Worm (Caenorhabditis elegans): ENCODE results near the gene bckd-1A.

bckd-1A gene

ce11 chrIII:12931786-12932427 is 40.4 kb downstream of the bckd-1A start, which contains the start of gene rbm-7:
rbm-7 (minus strand) TSS chrIII:12931867.
- TF ChIP-seq unc-62 (GFP tag; optimal IDR thresholded peaks at IDR 0.05), result no peak

DNA sequence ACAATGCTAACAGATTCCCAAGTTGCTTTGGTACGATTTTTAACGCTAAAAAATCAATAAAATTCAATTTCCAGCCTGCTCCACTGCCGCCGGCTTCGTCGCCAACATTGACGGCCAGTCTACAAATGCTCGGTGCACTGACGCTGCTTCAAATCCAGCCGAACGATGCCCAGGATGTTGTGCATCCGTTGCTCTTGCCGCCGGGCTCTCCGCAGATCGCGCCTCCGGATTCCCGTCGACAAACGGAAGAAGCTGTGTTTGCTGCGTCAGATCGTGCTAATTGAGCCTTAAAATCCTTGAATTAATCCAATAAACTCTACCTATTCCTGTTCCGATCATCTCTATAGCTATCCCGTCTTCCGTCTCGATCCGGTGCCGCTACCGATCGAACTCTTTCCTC is 41.2 kb downstream of the bckd-1A start:
- TF ChIP-seq unc-62 (GFP tag; optimal IDR thresholded peaks at IDR 0.05), result no peak

- TF ChIP-seq unc-62 (GFP tag; optimal IDR thresholded peaks at IDR 0.05), result no peak
Measured at ce11 chrIII:12929573-12929972, 42.7 kb downstream of the bckd-1A start, which contains the start of gene Y37D8A.19. Y37D8A.19 (plus strand) TSS chrIII:12929873.

DNA sequence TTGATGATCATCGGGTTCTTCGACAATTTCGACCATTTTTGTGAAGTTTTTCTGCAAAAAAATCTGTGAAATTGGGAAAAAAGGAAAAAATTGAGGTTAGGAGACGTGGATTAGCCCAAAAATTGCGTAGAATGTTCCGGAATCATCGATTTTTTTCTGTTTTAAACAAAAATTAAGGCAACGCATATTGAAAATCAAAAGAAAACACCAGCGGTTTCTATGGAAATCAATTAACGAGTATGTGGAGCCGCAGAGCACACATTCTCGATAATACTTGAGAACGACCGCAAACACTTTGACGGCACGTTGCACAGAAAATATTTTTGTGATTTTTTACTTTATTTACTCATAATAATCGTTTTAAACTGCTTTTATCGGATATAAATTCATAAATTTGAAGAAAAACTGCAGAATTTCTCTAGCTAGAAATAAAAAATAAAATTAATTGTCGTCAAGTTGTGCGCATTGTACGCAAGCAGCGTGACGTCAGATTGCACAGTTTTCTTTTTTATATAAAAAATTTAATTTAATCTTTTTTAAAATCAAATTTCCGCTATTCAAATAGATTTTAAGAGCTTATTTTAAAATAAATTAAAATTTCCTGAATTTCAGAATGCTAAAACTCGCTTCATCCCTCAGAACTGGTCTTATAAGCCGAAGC is 46.2 kb downstream of the bckd-1A start, which contains the start of the genes npp-25 and mrps-10:
npp-25 (minus strand) TSS at position 51 of the 661 bp plus-strand sequence.
mrps-10 (plus strand) TSS at position 611 of the 661 bp plus-strand sequence.
- TF ChIP-seq unc-62 (GFP tag; optimal IDR thresholded peaks at IDR 0.05), result no peak

DNA sequence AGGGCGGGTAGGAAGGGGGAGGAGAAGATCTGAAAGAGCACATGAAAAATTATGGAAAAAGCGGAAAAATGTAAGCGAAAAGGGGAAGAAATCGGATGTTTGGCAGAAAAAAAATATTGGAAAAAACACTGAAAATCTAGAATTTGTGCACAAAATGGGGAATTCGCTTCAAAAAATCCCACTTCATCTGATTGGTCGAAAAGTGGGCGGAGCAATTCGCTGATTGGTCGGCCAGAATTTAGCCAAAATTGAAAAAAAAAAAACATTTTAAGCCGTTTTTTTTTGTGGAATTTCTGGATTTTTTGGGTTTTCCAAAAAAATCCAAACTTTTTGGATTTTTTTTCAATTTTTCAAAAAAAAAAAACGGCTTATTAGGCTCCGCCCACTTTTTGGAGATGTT is 51.5 kb downstream of the bckd-1A start:
- TF ChIP-seq unc-62 (GFP tag; optimal IDR thresholded peaks at IDR 0.05), result no peak

DNA sequence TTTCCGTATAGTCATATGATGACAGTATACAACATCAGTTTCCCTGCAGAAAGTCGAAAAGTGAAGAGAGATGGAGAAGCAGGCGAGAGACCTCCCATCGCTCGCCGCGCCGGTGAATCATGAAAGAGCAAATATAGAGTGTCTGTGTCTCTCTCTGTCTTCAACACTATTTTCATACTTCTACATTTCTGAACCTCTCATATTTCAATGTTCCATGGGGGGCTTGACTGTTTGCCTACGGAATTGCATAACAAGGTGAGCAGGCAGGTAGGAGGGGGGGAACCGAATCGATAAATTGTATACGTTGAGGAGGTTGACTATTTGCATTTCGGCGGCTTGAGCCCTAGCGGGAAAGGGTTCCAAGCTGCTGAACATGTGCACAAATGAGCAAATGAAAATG is 52.4 kb downstream of the bckd-1A start:
- TF ChIP-seq unc-62 (GFP tag; optimal IDR thresholded peaks at IDR 0.05), result no peak

ce11 chrIII:12918575-12918974 is 53.7 kb downstream of the bckd-1A start, which contains the start of gene Y37D8A.16:
Y37D8A.16 (minus strand) TSS chrIII:12918675.
- TF ChIP-seq unc-62 (GFP tag; optimal IDR thresholded peaks at IDR 0.05), result no peak

Data from whole organism, dauer.